Worm (Caenorhabditis elegans) whole organism, young adult: ENCODE data around the gene F18E9.3.
"Not testable (repeated sequence)": the region's sequence is repeated elsewhere in the genome, so short reads cannot be mapped to it uniquely, and the experiment has no call there.

Experiments
- B0019.2 ChIP-seq: fragments of 200-800 bp; sonication (Bioruptor generic); conservative IDR thresholded peaks from 2 replicates; pipeline ENCODE4 v1.3.6; 2022; ENCODE audit warnings: missing genetic modification reagents, missing genetic modification characterization, missing compliant biosample characterization
- B0035.1 ChIP-seq: sonication (generic microtip); optimal IDR thresholded peaks from 2 replicates; lab custom pipeline; 2016; ENCODE audit warnings: missing genetic modification characterization, mild to moderate bottlenecking, missing compliant biosample characterization, missing genotype, missing genetic modification reagents
- F37B4.10 ChIP-seq: fragments of 200-800 bp; sonication (Bioruptor generic); IDR thresholded peaks from 2 replicates; pipeline ENCODE4 v1.3.6; 2022; ENCODE audit warnings: missing genetic modification characterization, missing compliant biosample characterization
- F49E8.2 ChIP-seq: sonication (generic microtip); optimal IDR thresholded peaks from 3 replicates; lab custom pipeline; 2017; ENCODE audit warnings: missing genetic modification characterization, mild to moderate bottlenecking, missing compliant biosample characterization, antibody characterized with exemption, moderate library complexity; ENCODE audit not compliant: insufficient read depth
- F57A8.1 ChIP-seq: fragments of 200-800 bp; sonication (Bioruptor generic); optimal IDR thresholded peaks from 2 replicates; lab custom pipeline; 2018; ENCODE audit warnings: mild to moderate bottlenecking, missing genetic modification characterization, moderate library complexity, missing compliant biosample characterization
- K11D2.4 ChIP-seq: fragments of 200-800 bp; sonication (Bioruptor generic); IDR thresholded peaks from 2 replicates; pipeline ENCODE4 v1.3.6; 2022; ENCODE audit warnings: missing genetic modification reagents, missing genetic modification characterization, missing compliant biosample characterization
- Y79H2A.3 ChIP-seq: fragments of 200-800 bp; sonication (Bioruptor generic); conservative IDR thresholded peaks from 2 replicates; pipeline ENCODE4 v1.3.6; 2022; ENCODE audit warnings: missing genetic modification reagents, missing genetic modification characterization, missing compliant biosample characterization
- ZK185.1 ChIP-seq: sonication (generic microtip); optimal IDR thresholded peaks from 2 replicates; lab custom pipeline; 2016; ENCODE audit warnings: mild to moderate bottlenecking, missing genetic modification characterization, missing compliant biosample characterization; ENCODE audit not compliant: poor library complexity, severe bottlenecking
- aptf-3 ChIP-seq: fragments of 200-800 bp; sonication (Bioruptor generic); IDR thresholded peaks from 2 replicates; pipeline ENCODE4 v1.3.6; 2022; ENCODE audit warnings: missing genetic modification characterization, missing compliant biosample characterization
- atf-7 ChIP-seq: sonication (generic microtip); optimal IDR thresholded peaks from 2 replicates; lab custom pipeline; 2017; ENCODE audit warnings: mild to moderate bottlenecking, missing genetic modification characterization, missing compliant biosample characterization
- attf-3 ChIP-seq: fragments of 200-800 bp; sonication (Bioruptor generic); conservative IDR thresholded peaks from 2 replicates; pipeline ENCODE4 v1.3.6; 2022; ENCODE audit warnings: missing genetic modification reagents, missing genetic modification characterization, missing compliant biosample characterization
- attf-5 ChIP-seq: fragments of 200-800 bp; sonication (Bioruptor generic); optimal IDR thresholded peaks from 2 replicates; lab custom pipeline; 2018; ENCODE audit warnings: mild to moderate bottlenecking, missing genetic modification characterization, missing compliant biosample characterization
- bed-2 ChIP-seq: fragments of 200-800 bp; sonication (Bioruptor generic); IDR thresholded peaks from 2 replicates; pipeline ENCODE4 v1.3.6; 2022; ENCODE audit warnings: missing genetic modification reagents, missing genetic modification characterization, missing compliant biosample characterization
- ceh-40 ChIP-seq: fragments of 200-800 bp; sonication (Bioruptor generic); IDR thresholded peaks from 2 replicates; pipeline ENCODE4 v1.3.6; 2022; ENCODE audit warnings: missing genetic modification characterization, missing compliant biosample characterization
- ceh-58 ChIP-seq: fragments of 200-800 bp; sonication (Bioruptor generic); IDR thresholded peaks from 2 replicates; pipeline ENCODE4 v1.3.6; 2022; ENCODE audit warnings: missing genetic modification characterization, missing compliant biosample characterization
- dox-1 ChIP-seq: fragments of 200-800 bp; sonication (Bioruptor generic); IDR thresholded peaks from 2 replicates; pipeline ENCODE4 v1.3.6; 2022; ENCODE audit warnings: missing genetic modification reagents, missing genetic modification characterization, missing compliant biosample characterization
- dpl-1 ChIP-seq: fragments of 150-350 bp; optimal IDR thresholded peaks from 2 replicates; lab custom pipeline; 2014; ENCODE audit warnings: missing biosample characterization, missing genetic modification reagents, missing genetic modification characterization
- egl-44 ChIP-seq: fragments of 200-800 bp; sonication (Bioruptor generic); IDR thresholded peaks from 2 replicates; pipeline ENCODE4 v1.3.6; 2022; ENCODE audit warnings: missing genetic modification reagents, missing genetic modification characterization, missing compliant biosample characterization
- ets-4 ChIP-seq: fragments of 200-800 bp; sonication (Bioruptor generic); optimal IDR thresholded peaks from 2 replicates; lab custom pipeline; 2018; ENCODE audit warnings: mild to moderate bottlenecking, missing genetic modification characterization, missing compliant biosample characterization
- lin-54 ChIP-seq: fragments of 200-800 bp; sonication (Bioruptor generic); optimal IDR thresholded peaks from 2 replicates; lab custom pipeline; 2018; ENCODE audit warnings: mild to moderate bottlenecking, missing genetic modification characterization, missing compliant biosample characterization
- lsl-1 ChIP-seq: fragments of 200-800 bp; sonication (Bioruptor generic); optimal IDR thresholded peaks from 2 replicates; lab custom pipeline; 2018; ENCODE audit warnings: mild to moderate bottlenecking, missing genetic modification characterization, moderate library complexity, missing compliant biosample characterization
- lsy-27 ChIP-seq: sonication (generic microtip); optimal IDR thresholded peaks from 2 replicates; lab custom pipeline; 2017; ENCODE audit warnings: missing genetic modification characterization, mild to moderate bottlenecking, missing compliant biosample characterization, antibody characterized with exemption, missing genotype, borderline replicate concordance; ENCODE audit not compliant: insufficient read depth
- madf-8 ChIP-seq: fragments of 200-800 bp; sonication (Bioruptor generic); conservative IDR thresholded peaks from 2 replicates; pipeline ENCODE4 v1.3.6; 2022; ENCODE audit warnings: missing genetic modification reagents, missing genetic modification characterization, missing compliant biosample characterization
- nhr-179 ChIP-seq: sonication (generic microtip); optimal IDR thresholded peaks from 2 replicates; lab custom pipeline; 2016; ENCODE audit warnings: mild to moderate bottlenecking, missing genetic modification characterization, missing compliant biosample characterization
- pha-4 ChIP-seq: fragments of 150-350 bp; sonication (generic microtip); optimal IDR thresholded peaks from 2 replicates; lab custom pipeline; 2014; ENCODE audit warnings: missing biosample characterization, missing genetic modification reagents, missing genetic modification characterization
- rcor-1 ChIP-seq: fragments of 200-800 bp; sonication (Bioruptor generic); IDR thresholded peaks from 2 replicates; pipeline ENCODE4 v1.3.6; 2022; ENCODE audit warnings: missing genetic modification reagents, missing genetic modification characterization, missing compliant biosample characterization
- repo-1 ChIP-seq: sonication (generic microtip); optimal IDR thresholded peaks from 2 replicates; lab custom pipeline; 2017; ENCODE audit warnings: mild to moderate bottlenecking, missing genetic modification characterization, missing compliant biosample characterization
- snpc-3.4 ChIP-seq: sonication (generic microtip); optimal IDR thresholded peaks from 2 replicates; lab custom pipeline; 2017; ENCODE audit warnings: missing genetic modification characterization, mild to moderate bottlenecking, missing compliant biosample characterization, antibody characterized with exemption, moderate library complexity, missing genotype, missing genetic modification reagents
- xnd-1 ChIP-seq: sonication (generic microtip); optimal IDR thresholded peaks from 2 replicates; lab custom pipeline; 2016; ENCODE audit warnings: missing genotype, missing genetic modification reagents, missing genetic modification characterization, missing compliant biosample characterization
- ztf-18 ChIP-seq: sonication (generic microtip); optimal IDR thresholded peaks from 2 replicates; lab custom pipeline; 2016; ENCODE audit warnings: missing genotype, mild to moderate bottlenecking, missing genetic modification characterization, missing compliant biosample characterization
- ztf-22 ChIP-seq: fragments of 200-800 bp; sonication (Bioruptor generic); optimal IDR thresholded peaks from 2 replicates; lab custom pipeline; 2018; ENCODE audit warnings: mild to moderate bottlenecking, missing genetic modification characterization, moderate library complexity, missing compliant biosample characterization
- ztf-25 ChIP-seq: fragments of 200-800 bp; sonication (Bioruptor generic); IDR thresholded peaks from 2 replicates; pipeline ENCODE4 v1.3.6; 2022; ENCODE audit warnings: missing genetic modification reagents, missing genetic modification characterization, missing compliant biosample characterization
- ztf-28 ChIP-seq: fragments of 200-800 bp; sonication (Bioruptor generic); IDR thresholded peaks from 2 replicates; pipeline ENCODE4 v1.3.6; 2022; ENCODE audit warnings: missing genetic modification reagents, missing genetic modification characterization, missing compliant biosample characterization
- ztf-3 ChIP-seq: fragments of 200-800 bp; sonication (Bioruptor generic); optimal IDR thresholded peaks from 2 replicates; lab custom pipeline; 2018; ENCODE audit warnings: mild to moderate bottlenecking, missing genetic modification characterization, missing compliant biosample characterization

F18E9.3 gene

DNA sequence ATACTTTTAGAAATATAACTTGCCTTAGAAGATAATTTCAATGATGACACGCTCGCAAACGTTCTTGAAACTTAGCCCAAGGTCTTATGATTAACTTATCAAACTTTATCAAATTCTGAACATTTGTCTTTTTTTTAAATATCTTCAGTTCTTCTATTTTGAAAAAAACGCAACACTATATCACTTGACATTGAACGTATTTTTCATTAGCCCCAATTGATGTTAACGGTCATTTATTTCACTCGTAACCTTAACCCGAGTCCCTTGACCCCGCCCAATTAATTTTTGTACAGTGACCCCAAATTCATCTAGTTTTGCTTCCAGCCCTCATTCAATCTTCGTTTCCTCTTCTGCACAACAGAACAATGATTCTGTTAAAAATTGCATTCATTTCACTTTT, at the start of gene F18E9.3:
F18E9.3 (plus strand) TSS at position 311 of the 400 bp plus-strand sequence.
- TF ChIP-seq bed-2 (GFP tag; lab: Robert Waterston, UW), result no peak
- no peak for TF ChIP-seq lin-54 (GFP tag; lab: Kevin White, UChicago)
- no peak for TF ChIP-seq dpl-1 (GFP tag; lab: Kevin White, UChicago)
- TF ChIP-seq ztf-25 (GFP tag; lab: Robert Waterston, UW), result no peak
- no peak for TF ChIP-seq ztf-3 (GFP tag; lab: Kevin White, UChicago)
- TF ChIP-seq madf-8, result no peak
- no peak for TF ChIP-seq F37B4.10 (GFP tag; lab: Robert Waterston, UW)
- TF ChIP-seq Y79H2A.3 (GFP tag; lab: Robert Waterston, UW), result no peak
- TF ChIP-seq pha-4 (tag; lab: Kevin White, UChicago), result no peak
- no peak for TF ChIP-seq ceh-40 (GFP tag; lab: Robert Waterston, UW)
- no peak for TF ChIP-seq repo-1 (tag; lab: Kevin White, UChicago)
- no peak for TF ChIP-seq attf-5 (GFP tag; lab: Kevin White, UChicago)
- TF ChIP-seq dox-1 (GFP tag; lab: Robert Waterston, UW), result no peak
- TF ChIP-seq ztf-18 (tag; lab: Kevin White, UChicago), result no peak
- no peak for TF ChIP-seq atf-7 (tag; lab: Kevin White, UChicago)
- no peak for TF ChIP-seq ZK185.1 (tag; lab: Kevin White, UChicago)
- no peak for TF ChIP-seq egl-44 (GFP tag; lab: Robert Waterston, UW)
- TF ChIP-seq nhr-179 (tag; lab: Kevin White, UChicago), result no peak
- TF ChIP-seq snpc-3.4 (tag; lab: Kevin White, UChicago), result no peak

ce11 chrX:8536791-8537190, 49.2 kb upstream of the F18E9.3 start, which contains the start of gene nspc-3:
nspc-3 (plus strand) TSS chrX:8537091.
- TF ChIP-seq ztf-28, result no peak
- TF ChIP-seq egl-44 (GFP tag; lab: Robert Waterston, UW), result no peak
- no peak for TF ChIP-seq F57A8.1 (GFP tag; lab: Kevin White, UChicago)
- TF ChIP-seq dpl-1 (GFP tag; lab: Kevin White, UChicago), result no peak
- TF ChIP-seq F49E8.2 (tag; lab: Kevin White, UChicago), result no peak
- TF ChIP-seq aptf-3 (GFP tag; lab: Robert Waterston, UW), result no peak
- TF ChIP-seq B0035.1 (tag; lab: Kevin White, UChicago), result no peak
- TF ChIP-seq lsl-1 (GFP tag; lab: Kevin White, UChicago), result no peak
- TF ChIP-seq ets-4 (GFP tag; lab: Kevin White, UChicago), result no peak
- no peak for TF ChIP-seq ztf-22 (GFP tag; lab: Kevin White, UChicago)
- no peak for TF ChIP-seq ceh-58 (GFP tag; lab: Robert Waterston, UW)

ce11 chrX:8538262-8538776, 47.6 kb upstream of the F18E9.3 start, which contains the start of the genes nspc-4 and nspc-5:
nspc-4 (minus strand) TSS chrX:8538362.
nspc-5 (plus strand) TSS chrX:8538726.
- TF ChIP-seq attf-3; B0019.2 (GFP tag; lab: Robert Waterston, UW); lsy-27 (tag; lab: Kevin White, UChicago): not testable (repeated sequence)

- TF ChIP-seq rcor-1 (GFP tag; lab: Robert Waterston, UW); xnd-1 (tag; lab: Kevin White, UChicago); K11D2.4: not testable (repeated sequence)
These were observed 44.4 kb upstream of the F18E9.3 start, which contains the start of gene nspc-7 for ce11 chrX:8541562-8541961. nspc-7 (plus strand) TSS chrX:8541862.
